Fruit fly (Drosophila melanogaster) whole organism, embryonic: ENCODE data around the gene CtBP.

ENCODE experiments used
- ATbp ChIP-seq: fragments of 200-800 bp; sonication (Bioruptor generic); optimal IDR thresholded peaks from 2 replicates; lab custom pipeline; 2017; ENCODE audit warnings: missing biosample characterization, mild to moderate bottlenecking, missing genetic modification characterization, missing genetic modification reagents
- Abd-B ChIP-seq: fragments of 200-800 bp; sonication (Bioruptor generic); optimal IDR thresholded peaks from 2 replicates; lab custom pipeline; 2018; ENCODE audit warnings: missing biosample characterization, mild to moderate bottlenecking, missing genetic modification characterization, moderate library complexity
- CG12236 ChIP-seq: fragments of 200-800 bp; sonication (Bioruptor generic); optimal IDR thresholded peaks from 2 replicates; lab custom pipeline; 2016; ENCODE audit warnings: missing biosample characterization, missing genetic modification characterization
- CG15011 ChIP-seq: fragments of 200-800 bp; sonication (Bioruptor generic); optimal IDR thresholded peaks from 3 replicates; lab custom pipeline; 2018; ENCODE audit warnings: missing biosample characterization, mild to moderate bottlenecking, missing genetic modification characterization
- CG16779 ChIP-seq: fragments of 200-800 bp; sonication (Bioruptor generic); IDR thresholded peaks from 2 replicates; pipeline ENCODE4 v1.3.6; 2022; ENCODE audit warnings: missing biosample characterization, missing genetic modification characterization
- CG1832 ChIP-seq: fragments of 200-800 bp; sonication (Bioruptor generic); optimal IDR thresholded peaks from 2 replicates; lab custom pipeline; 2017; ENCODE audit warnings: missing biosample characterization, mild to moderate bottlenecking, missing genetic modification characterization, inconsistent platforms
- CG2889 ChIP-seq: fragments of 200-800 bp; sonication (Bioruptor generic); IDR thresholded peaks from 3 replicates; pipeline ENCODE4 v1.3.6; 2022; ENCODE audit warnings: missing biosample characterization, missing genetic modification characterization
- CG30020 ChIP-seq: fragments of 200-800 bp; optimal IDR thresholded peaks from 2 replicates; lab custom pipeline; 2019; ENCODE audit warnings: missing biosample characterization, mild to moderate bottlenecking, missing genetic modification characterization, moderate library complexity
- CG3065 ChIP-seq: fragments of 200-800 bp; sonication (Bioruptor generic); optimal IDR thresholded peaks from 2 replicates; lab custom pipeline; 2016; ENCODE audit warnings: missing biosample characterization, missing genetic modification characterization
- CG4282 ChIP-seq: fragments of 200-800 bp; sonication (Bioruptor generic); optimal IDR thresholded peaks from 2 replicates; lab custom pipeline; 2016; ENCODE audit warnings: missing biosample characterization, missing genetic modification characterization
- CG4424 ChIP-seq: fragments of 200-800 bp; sonication (Bioruptor generic); optimal IDR thresholded peaks from 3 replicates; lab custom pipeline; 2016; ENCODE audit warnings: missing biosample characterization, missing genetic modification characterization
- CG6813 ChIP-seq: fragments of 200-800 bp; sonication (Bioruptor generic); optimal IDR thresholded peaks from 2 replicates; lab custom pipeline; 2017; ENCODE audit warnings: missing biosample characterization, missing genetic modification characterization, mild to moderate bottlenecking, moderate library complexity, missing genetic modification reagents
- CG7786 ChIP-seq: fragments of 200-800 bp; sonication (Bioruptor generic); optimal IDR thresholded peaks from 2 replicates; lab custom pipeline; 2016; ENCODE audit warnings: missing biosample characterization, missing genetic modification characterization
- CG8089 ChIP-seq: fragments of 200-800 bp; sonication (Bioruptor generic); optimal IDR thresholded peaks from 3 replicates; lab custom pipeline; 2016; ENCODE audit warnings: missing biosample characterization, missing genetic modification characterization
- CG8281 ChIP-seq: fragments of 200-800 bp; sonication (Bioruptor generic); optimal IDR thresholded peaks from 2 replicates; lab custom pipeline; 2018; ENCODE audit warnings: missing biosample characterization, mild to moderate bottlenecking, missing genetic modification characterization, moderate library complexity
- CG8388 ChIP-seq: fragments of 200-800 bp; sonication (Bioruptor generic); optimal IDR thresholded peaks from 2 replicates; lab custom pipeline; 2019; ENCODE audit warnings: missing biosample characterization, mild to moderate bottlenecking, missing genetic modification characterization, moderate library complexity
- CG9876 ChIP-seq: fragments of 200-800 bp; sonication (Bioruptor generic); optimal IDR thresholded peaks from 2 replicates; lab custom pipeline; 2016; ENCODE audit warnings: missing biosample characterization, missing genetic modification characterization
- Camta ChIP-seq: fragments of 200-800 bp; sonication (Bioruptor generic); optimal IDR thresholded peaks from 2 replicates; lab custom pipeline; 2016; ENCODE audit warnings: missing biosample characterization, missing genetic modification characterization
- E2f1 ChIP-seq: fragments of 200-800 bp; sonication (Bioruptor generic); IDR thresholded peaks from 2 replicates; pipeline ENCODE4 v1.3.6; 2022; ENCODE audit warnings: missing biosample characterization, missing genetic modification characterization
- Eip74EF ChIP-seq, 2 experiments: fragments of 200-800 bp in 1 of 2; fragments of >200 bp in 1 of 2; sonication (Bioruptor generic) in 1 of 2; optimal IDR thresholded peaks; 2 replicates each; lab custom pipeline; 2017 to 2019; ENCODE audit warnings: missing biosample characterization in 2 of 2, missing genetic modification characterization in 2 of 2, mild to moderate bottlenecking in 1 of 2, moderate library complexity in 1 of 2
- Gug ChIP-seq: fragments of 200-800 bp; sonication (Bioruptor generic); IDR thresholded peaks from 4 replicates; pipeline ENCODE4 v1.3.6; 2022; ENCODE audit warnings: missing biosample characterization, missing genetic modification characterization
- H2.0 ChIP-seq: fragments of 200-800 bp; sonication (Bioruptor generic); IDR thresholded peaks from 2 replicates; pipeline ENCODE4 v1.3.6; 2022; ENCODE audit warnings: missing biosample characterization, missing genetic modification characterization
- HLH3B ChIP-seq: fragments of 200-800 bp; sonication (Bioruptor generic); IDR thresholded peaks from 2 replicates; pipeline ENCODE4 v1.3.6; 2022; ENCODE audit warnings: missing biosample characterization, missing genetic modification characterization
- Hr3 ChIP-seq: fragments of 200-800 bp; sonication (Bioruptor generic); optimal IDR thresholded peaks from 3 replicates; lab custom pipeline; 2016; ENCODE audit warnings: missing biosample characterization, missing genetic modification characterization
- Hsf ChIP-seq: fragments of 200-800 bp; sonication (Bioruptor generic); optimal IDR thresholded peaks from 3 replicates; lab custom pipeline; 2016; ENCODE audit warnings: missing biosample characterization, missing genetic modification characterization
- Jarid2 ChIP-seq: fragments of 200-800 bp; sonication (Bioruptor generic); optimal IDR thresholded peaks from 3 replicates; lab custom pipeline; 2017; ENCODE audit warnings: mild to moderate bottlenecking, missing biosample characterization, missing genetic modification reagents, missing genetic modification characterization
- Neu2 ChIP-seq: fragments of 200-800 bp; sonication (Bioruptor generic); optimal IDR thresholded peaks from 3 replicates; lab custom pipeline; 2016; ENCODE audit warnings: missing biosample characterization, missing genetic modification characterization, borderline replicate concordance
- Optix ChIP-seq: fragments of 200-800 bp; sonication (Bioruptor generic); IDR thresholded peaks from 3 replicates; pipeline ENCODE4 v1.3.6; 2022; ENCODE audit warnings: missing biosample characterization, missing genetic modification characterization
- Side ChIP-seq: fragments of 200-800 bp; sonication (Bioruptor generic); optimal IDR thresholded peaks from 2 replicates; lab custom pipeline; 2016; ENCODE audit warnings: missing biosample characterization, missing genetic modification characterization
- Sry-δ ChIP-seq: fragments of 200-800 bp; sonication (Bioruptor generic); optimal IDR thresholded peaks from 2 replicates; lab custom pipeline; 2016; ENCODE audit warnings: missing biosample characterization, missing genetic modification characterization
- Tbp ChIP-seq: fragments of >200 bp; optimal IDR thresholded peaks from 2 replicates; lab custom pipeline; 2018; ENCODE audit warnings: missing biosample characterization, missing genetic modification characterization
- abd-A ChIP-seq: fragments of 200-800 bp; sonication (Bioruptor generic); optimal IDR thresholded peaks from 3 replicates; lab custom pipeline; 2019; ENCODE audit warnings: missing biosample characterization, mild to moderate bottlenecking, missing genetic modification characterization, moderate library complexity
- aop ChIP-seq: fragments of 200-800 bp; sonication (Bioruptor generic); IDR thresholded peaks from 2 replicates; pipeline ENCODE4 v1.3.6; 2022; ENCODE audit warnings: missing biosample characterization, missing genetic modification characterization
- ase ChIP-seq: fragments of 200-800 bp; sonication (Bioruptor generic); IDR thresholded peaks from 3 replicates; pipeline ENCODE4 v1.3.6; 2022; ENCODE audit warnings: missing biosample characterization, missing genetic modification characterization
- bsh ChIP-seq, 2 experiments: fragments of 200-800 bp; sonication (Bioruptor generic); optimal IDR thresholded peaks; 2 replicates each; lab custom pipeline; 2017 to 2018; ENCODE audit warnings: mild to moderate bottlenecking in 2 of 2, missing biosample characterization in 2 of 2, missing genetic modification characterization in 2 of 2, moderate library complexity in 1 of 2
- btn ChIP-seq: fragments of 200-800 bp; sonication (Bioruptor generic); optimal IDR thresholded peaks from 2 replicates; lab custom pipeline; 2016; ENCODE audit warnings: missing biosample characterization, missing genetic modification characterization
- cato ChIP-seq: fragments of 200-800 bp; sonication (Bioruptor generic); optimal IDR thresholded peaks from 2 replicates; lab custom pipeline; 2016; ENCODE audit warnings: missing biosample characterization, missing genetic modification characterization, borderline replicate concordance
- chinmo ChIP-seq: fragments of 200-800 bp; sonication (Bioruptor generic); IDR thresholded peaks from 4 replicates; pipeline ENCODE4 v1.3.6; 2022; ENCODE audit warnings: missing biosample characterization, missing genetic modification characterization; ENCODE audit not compliant: partially characterized antibody
- croc ChIP-seq: fragments of 200-800 bp; sonication (Bioruptor generic); conservative IDR thresholded peaks from 3 replicates; pipeline ENCODE4 v1.3.6; 2022; ENCODE audit warnings: missing biosample characterization, missing genetic modification characterization
- dan ChIP-seq: fragments of 200-800 bp; sonication (Bioruptor generic); IDR thresholded peaks from 2 replicates; pipeline ENCODE4 v1.3.6; 2022; ENCODE audit warnings: missing biosample characterization, missing genetic modification characterization
- dpn ChIP-seq, 2 experiments: fragments of 200-800 bp; sonication (Bioruptor generic); optimal IDR thresholded peaks; 3 replicates each; lab custom pipeline; 2016; ENCODE audit warnings: missing biosample characterization in 2 of 2, missing genetic modification characterization in 2 of 2
- grau ChIP-seq: fragments of 200-800 bp; optimal IDR thresholded peaks from 3 replicates; lab custom pipeline; 2019; ENCODE audit warnings: missing biosample characterization, mild to moderate bottlenecking, missing genetic modification characterization, moderate library complexity
- lab ChIP-seq: fragments of 200-800 bp; sonication (Bioruptor generic); optimal IDR thresholded peaks from 3 replicates; lab custom pipeline; 2017; ENCODE audit warnings: missing biosample characterization, missing genetic modification characterization, mild to moderate bottlenecking, moderate library complexity, missing genetic modification reagents
- nom ChIP-seq: fragments of 200-800 bp; sonication (Bioruptor generic); optimal IDR thresholded peaks from 2 replicates; lab custom pipeline; 2017; ENCODE audit warnings: missing biosample characterization, missing genetic modification characterization, mild to moderate bottlenecking, moderate library complexity, missing genetic modification reagents
- salm ChIP-seq: fragments of 200-800 bp; sonication (Bioruptor generic); optimal IDR thresholded peaks from 2 replicates; lab custom pipeline; 2018; ENCODE audit warnings: missing biosample characterization, mild to moderate bottlenecking, missing genetic modification characterization
- scrt ChIP-seq: fragments of 200-800 bp; sonication (Bioruptor generic); optimal IDR thresholded peaks from 2 replicates; lab custom pipeline; 2018; ENCODE audit warnings: missing biosample characterization, mild to moderate bottlenecking, missing genetic modification characterization, moderate library complexity
- sd ChIP-seq: fragments of 200-800 bp; sonication (Bioruptor generic); optimal IDR thresholded peaks from 3 replicates; lab custom pipeline; 2018; ENCODE audit warnings: missing biosample characterization, mild to moderate bottlenecking, missing genetic modification characterization, moderate library complexity
- slbo ChIP-seq: fragments of 200-800 bp; sonication (Bioruptor generic); IDR thresholded peaks from 2 replicates; pipeline ENCODE4 v1.3.6; 2022; ENCODE audit warnings: missing biosample characterization, missing genetic modification characterization
- sna ChIP-seq: fragments of 200-800 bp; sonication (Bioruptor generic); IDR thresholded peaks from 2 replicates; pipeline ENCODE4 v1.3.6; 2022; ENCODE audit warnings: missing biosample characterization, missing genetic modification characterization; ENCODE audit not compliant: partially characterized antibody
- toy ChIP-seq: fragments of 200-800 bp; sonication (Bioruptor generic); IDR thresholded peaks from 2 replicates; pipeline ENCODE4 v1.3.6; 2022; ENCODE audit warnings: missing biosample characterization, missing genetic modification characterization

CtBP gene

DNA sequence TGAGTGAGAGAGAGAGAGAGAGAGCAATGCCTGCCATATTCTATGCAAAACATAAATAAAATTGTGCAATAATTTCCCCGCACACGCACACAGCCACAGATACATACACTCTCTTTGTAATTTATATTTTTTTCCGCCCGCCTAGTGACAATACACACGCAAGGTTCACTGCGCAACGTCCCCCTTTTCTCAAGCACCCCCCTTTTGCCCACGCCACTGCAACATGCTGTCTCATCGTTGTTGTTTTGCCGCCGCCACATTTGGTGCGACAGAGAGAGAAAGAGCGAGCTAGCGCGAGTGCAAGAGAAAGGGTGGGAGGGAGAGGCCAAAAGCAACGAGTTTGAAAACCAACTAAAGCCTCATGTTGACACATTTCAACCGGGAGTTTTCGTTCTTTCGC, 902 bp downstream of the CtBP start (continued):
- TF ChIP-seq CG4424 (GFP tag; lab: Kevin White, UChicago) (peak; percentile 18), ase (peak; percentile 69; the same call in 2 of the 3 replicates), grau (tag; lab: Kevin White, UChicago) (peak; percentile 52), Tbp (GFP tag; lab: Kevin White, UChicago) (no peak), nom (GFP tag; lab: Kevin White, UChicago) (peak; percentile 75), sd (tag; lab: Kevin White, UChicago) (no peak), CG8281 (no peak), CG8388 (GFP tag; lab: Kevin White, UChicago) (no peak), sna (GFP tag; lab: Robert Waterston, UW) (no peak), salm (no peak), dan (GFP tag; lab: Robert Waterston, UW) (no peak), ATbp (GFP tag; lab: Kevin White, UChicago) (peak; percentile 17), Hr3 (peak; percentile 46), Neu2 (no peak), aop (0 out of 2 replicates have a peak, but pooled peaks have one; percentile 48), dpn (GFP tag; optimal IDR thresholded peaks at IDR 0.05; lab: Kevin White, UChicago) (peak; percentile 73 to 75), bsh (GFP tag; optimal IDR thresholded peaks at IDR 0.05; lab: Kevin White, UChicago) (peak in 1 of 2 experiments; percentile 45), CG7786 (GFP tag; lab: Kevin White, UChicago) (peak; percentile 65), CG9876 (peak; percentile 32), cato (GFP tag; lab: Kevin White, UChicago) (no peak), toy (GFP tag; lab: Robert Waterston, UW) (0 out of 2 replicates have a peak, but pooled peaks have one; percentile 13), Side (GFP tag; lab: Kevin White, UChicago) (peak; percentile 55), CG8089 (GFP tag; lab: Kevin White, UChicago) (peak; percentile 55), Optix (peak; percentile 71; the same call in 2 of the 3 replicates), Jarid2 (peak; percentile 24), croc (GFP tag; lab: Robert Waterston, UW) (peak; percentile 24; the same call in 2 of the 3 replicates), abd-A (tag; lab: Kevin White, UChicago) (peak; percentile 57), btn (GFP tag; lab: Kevin White, UChicago) (peak; percentile 32), CG4282 (GFP tag; lab: Kevin White, UChicago) (peak; percentile 51), Sry-δ (peak; percentile 30), Gug (GFP tag; lab: Robert Waterston, UW) (peak; percentile 65; the same call in 3 of the 4 replicates), Hsf (GFP tag; lab: Kevin White, UChicago) (peak; percentile 44), CG30020 (tag; lab: Kevin White, UChicago) (no peak), chinmo (GFP tag; lab: Robert Waterston, UW) (0 out of 4 replicates have a peak, but pooled peaks have one; percentile 67), CG16779 (GFP tag; lab: Robert Waterston, UW) (peak; percentile 57; the same call in 1 of the 2 replicates), slbo (peak; percentile 84), CG6813 (GFP tag; lab: Kevin White, UChicago) (peak; percentile 46), Eip74EF (GFP tag; optimal IDR thresholded peaks at IDR 0.05; lab: Kevin White, UChicago) (no peak), H2.0 (GFP tag; lab: Robert Waterston, UW) (peak; percentile 60), E2f1 (GFP tag; lab: Robert Waterston, UW) (peak; percentile 58), CG1832 (peak; percentile 96), CG3065 (GFP tag; lab: Kevin White, UChicago) (no peak), CG12236 (no peak), CG15011 (GFP tag; lab: Kevin White, UChicago) (no peak), Camta (GFP tag; lab: Kevin White, UChicago) (peak; percentile 58), HLH3B (peak; percentile 72), lab (GFP tag; lab: Kevin White, UChicago) (peak; percentile 77), scrt (GFP tag; lab: Kevin White, UChicago) (peak; percentile 71), Abd-B (GFP tag; lab: Kevin White, UChicago) (peak; percentile 53), CG2889 (GFP tag; lab: Robert Waterston, UW) (peak; percentile 51; the same call in 1 of the 3 replicates)
